Fruit fly (Drosophila melanogaster): ENCODE results near the gene CG18530.

DNA sequence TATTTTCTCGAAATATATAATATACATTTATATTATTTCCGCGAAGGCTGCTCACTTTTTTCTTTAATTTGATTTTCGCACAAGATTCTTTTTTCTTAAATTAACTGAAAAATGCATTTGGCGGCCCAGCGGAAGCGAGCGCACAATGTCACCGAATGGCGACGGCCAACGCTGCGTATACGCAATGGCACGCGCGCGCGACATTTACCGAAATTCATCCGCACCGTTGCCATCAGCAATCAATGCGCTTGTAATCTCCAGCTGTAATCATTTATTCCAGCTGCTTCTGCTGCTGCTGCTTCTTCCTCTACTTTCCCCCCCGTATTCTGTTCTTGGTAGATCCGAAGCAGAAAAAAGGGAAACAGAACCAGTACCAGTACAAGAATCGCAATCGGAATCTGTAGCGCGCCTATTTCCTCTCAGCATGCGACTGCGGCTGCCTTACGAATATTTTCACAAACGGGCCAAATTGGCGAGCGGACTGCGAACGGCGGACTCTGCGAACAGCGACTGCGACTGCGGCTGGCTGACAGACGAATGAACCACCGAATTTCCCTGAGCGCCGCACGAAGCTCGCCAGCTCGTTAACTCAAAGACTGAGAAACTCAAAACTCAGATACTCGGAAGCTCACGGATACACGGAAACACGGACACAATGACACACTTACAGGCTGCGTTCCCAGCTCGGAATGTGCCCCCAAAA, 37.8 kb upstream of the CG18530 start, which contains the start of gene Octbeta2R:
- TF ChIP-seq CG8478 (optimal IDR thresholded peaks at IDR 0.05) (no peak), CTCF (optimal IDR thresholded peaks at IDR 0.05) (no peak)
